Fruit fly (Drosophila melanogaster) whole organism, embryonic: ENCODE data around the gene CG32642.

Experiments used
- Ada2b ChIP-seq: fragments of 200-800 bp; sonication (Bioruptor generic); IDR thresholded peaks from 2 replicates; pipeline ENCODE4 v1.3.6; 2022; ENCODE audit warnings: missing biosample characterization, missing genetic modification characterization
- Awh ChIP-seq: fragments of 200-800 bp; sonication (Bioruptor generic); IDR thresholded peaks from 2 replicates; pipeline ENCODE4, ENCODE4 v1.3.6; 2022; ENCODE audit warnings: missing biosample characterization, missing genetic modification characterization
- B-H2 ChIP-seq: fragments of 200-800 bp; sonication (Bioruptor generic); optimal IDR thresholded peaks from 2 replicates; lab custom pipeline; 2018; ENCODE audit warnings: missing biosample characterization, mild to moderate bottlenecking, missing genetic modification characterization
- CG10147 ChIP-seq: fragments of 200-800 bp; sonication (Bioruptor generic); optimal IDR thresholded peaks from 2 replicates; lab custom pipeline; 2019; ENCODE audit warnings: missing biosample characterization, mild to moderate bottlenecking, missing genetic modification characterization, moderate library complexity
- CG10267 ChIP-seq: fragments of 200-800 bp; sonication (Bioruptor generic); optimal IDR thresholded peaks from 2 replicates; lab custom pipeline; 2018; ENCODE audit warnings: missing biosample characterization, mild to moderate bottlenecking, missing genetic modification characterization, moderate library complexity
- CG10321 ChIP-seq: fragments of 200-800 bp; sonication (Bioruptor generic); IDR thresholded peaks from 2 replicates; pipeline ENCODE4 v1.3.6; 2022; ENCODE audit warnings: missing biosample characterization, missing genetic modification characterization
- CG10959 ChIP-seq: fragments of 200-800 bp; sonication (Bioruptor generic); IDR thresholded peaks from 2 replicates; pipeline ENCODE4 v1.3.6; 2022; ENCODE audit warnings: missing biosample characterization, missing genetic modification characterization
- CG10979 ChIP-seq: fragments of 200-800 bp; sonication (Bioruptor generic); optimal IDR thresholded peaks from 2 replicates; lab custom pipeline; 2018; ENCODE audit warnings: missing biosample characterization, mild to moderate bottlenecking, missing genetic modification characterization, moderate library complexity
- CG13775 ChIP-seq: fragments of 200-800 bp; sonication (Bioruptor generic); optimal IDR thresholded peaks from 3 replicates; lab custom pipeline; 2017; ENCODE audit warnings: missing biosample characterization, mild to moderate bottlenecking, missing genetic modification characterization
- CG14860 ChIP-seq: fragments of 200-800 bp; sonication (Bioruptor generic); IDR thresholded peaks from 3 replicates; pipeline ENCODE4 v1.3.6; 2022; ENCODE audit warnings: missing biosample characterization, missing genetic modification characterization; ENCODE audit not compliant: partially characterized antibody
- CG16863 ChIP-seq: fragments of 200-800 bp; sonication (Bioruptor generic); optimal IDR thresholded peaks from 3 replicates; lab custom pipeline; 2016; ENCODE audit warnings: missing biosample characterization, missing genetic modification characterization
- CG1792 ChIP-seq: fragments of 200-800 bp; sonication (Bioruptor generic); optimal IDR thresholded peaks from 2 replicates; lab custom pipeline; 2016; ENCODE audit warnings: missing biosample characterization, missing genetic modification characterization
- CG18619 ChIP-seq: fragments of 200-800 bp; sonication (Bioruptor generic); optimal IDR thresholded peaks from 3 replicates; lab custom pipeline; 2017; ENCODE audit warnings: missing biosample characterization, mild to moderate bottlenecking, missing genetic modification characterization
- CG2199 ChIP-seq: fragments of 200-800 bp; sonication (Bioruptor generic); IDR thresholded peaks from 3 replicates; pipeline ENCODE4 v1.3.6; 2022; ENCODE audit warnings: missing biosample characterization, missing genetic modification characterization
- CG31365 ChIP-seq: fragments of 200-800 bp; sonication (Bioruptor generic); optimal IDR thresholded peaks from 2 replicates; lab custom pipeline; 2018; ENCODE audit warnings: missing biosample characterization, mild to moderate bottlenecking, missing genetic modification characterization
- CG3838 ChIP-seq: fragments of 200-800 bp; sonication (Bioruptor generic); optimal IDR thresholded peaks from 3 replicates; lab custom pipeline; 2016; ENCODE audit warnings: missing biosample characterization, missing genetic modification characterization
- CG4282 ChIP-seq: fragments of 200-800 bp; sonication (Bioruptor generic); optimal IDR thresholded peaks from 2 replicates; lab custom pipeline; 2016; ENCODE audit warnings: missing biosample characterization, missing genetic modification characterization
- CG43689 ChIP-seq: fragments of 200-800 bp; sonication (Bioruptor generic); IDR thresholded peaks from 2 replicates; pipeline ENCODE4 v1.3.6; 2022; ENCODE audit warnings: missing biosample characterization, missing genetic modification characterization
- CG4424 ChIP-seq: fragments of 200-800 bp; sonication (Bioruptor generic); optimal IDR thresholded peaks from 3 replicates; lab custom pipeline; 2016; ENCODE audit warnings: missing biosample characterization, missing genetic modification characterization
- CG5245 ChIP-seq: fragments of 200-800 bp; sonication (Bioruptor generic); optimal IDR thresholded peaks from 3 replicates; lab custom pipeline; 2016; ENCODE audit warnings: missing biosample characterization, missing genetic modification characterization
- CG7786 ChIP-seq: fragments of 200-800 bp; sonication (Bioruptor generic); optimal IDR thresholded peaks from 2 replicates; lab custom pipeline; 2016; ENCODE audit warnings: missing biosample characterization, missing genetic modification characterization
- CG8388 ChIP-seq: fragments of 200-800 bp; sonication (Bioruptor generic); optimal IDR thresholded peaks from 2 replicates; lab custom pipeline; 2019; ENCODE audit warnings: missing biosample characterization, mild to moderate bottlenecking, missing genetic modification characterization, moderate library complexity
- CG8478 ChIP-seq: fragments of >200 bp; optimal IDR thresholded peaks from 2 replicates; lab custom pipeline; 2018
- CHES-1-like ChIP-seq: fragments of 200-800 bp; sonication (Bioruptor generic); optimal IDR thresholded peaks from 2 replicates; lab custom pipeline; 2016; ENCODE audit warnings: missing biosample characterization, missing genetic modification characterization
- HLH4C ChIP-seq: fragments of 200-800 bp; sonication (Bioruptor generic); IDR thresholded peaks from 3 replicates; pipeline ENCODE4 v1.3.6; 2022; ENCODE audit warnings: missing biosample characterization, missing genetic modification characterization; ENCODE audit not compliant: partially characterized antibody
- Hr51 ChIP-seq, 2 experiments: fragments of 200-800 bp; sonication (Bioruptor generic); optimal IDR thresholded peaks; 2 replicates in 1 of 2; 3 replicates in 1 of 2; lab custom pipeline; 2016 to 2018; ENCODE audit warnings: missing biosample characterization in 2 of 2, missing genetic modification characterization in 2 of 2, mild to moderate bottlenecking in 1 of 2, moderate library complexity in 1 of 2
- Hsf ChIP-seq: fragments of 200-800 bp; sonication (Bioruptor generic); optimal IDR thresholded peaks from 3 replicates; lab custom pipeline; 2016; ENCODE audit warnings: missing biosample characterization, missing genetic modification characterization
- Sox102F ChIP-seq: fragments of 200-800 bp; sonication (Bioruptor generic); optimal IDR thresholded peaks from 2 replicates; lab custom pipeline; 2018; ENCODE audit warnings: missing biosample characterization, mild to moderate bottlenecking, missing genetic modification characterization, moderate library complexity
- Taf1 ChIP-seq: fragments of 200-800 bp; sonication (Bioruptor generic); IDR thresholded peaks from 2 replicates; pipeline ENCODE4 v1.3.6; 2022; ENCODE audit warnings: missing biosample characterization, missing genetic modification characterization
- ab ChIP-seq: fragments of 200-800 bp; sonication (Bioruptor generic); optimal IDR thresholded peaks from 2 replicates; lab custom pipeline; 2016; ENCODE audit warnings: missing biosample characterization, missing genetic modification characterization
- btn ChIP-seq: fragments of 200-800 bp; sonication (Bioruptor generic); optimal IDR thresholded peaks from 2 replicates; lab custom pipeline; 2016; ENCODE audit warnings: missing biosample characterization, missing genetic modification characterization
- chn ChIP-seq: fragments of 200-800 bp; sonication (Bioruptor generic); optimal IDR thresholded peaks from 2 replicates; lab custom pipeline; 2016; ENCODE audit warnings: missing biosample characterization, missing genetic modification characterization
- corto ChIP-seq: fragments of 200-800 bp; sonication (Bioruptor generic); optimal IDR thresholded peaks from 2 replicates; lab custom pipeline; 2016; ENCODE audit warnings: missing biosample characterization, mild to moderate bottlenecking, missing genetic modification characterization, moderate library complexity
- dan ChIP-seq: fragments of 200-800 bp; sonication (Bioruptor generic); IDR thresholded peaks from 2 replicates; pipeline ENCODE4 v1.3.6; 2022; ENCODE audit warnings: missing biosample characterization, missing genetic modification characterization
- dati ChIP-seq: fragments of 200-800 bp; sonication (Bioruptor generic); IDR thresholded peaks from 2 replicates; pipeline ENCODE4 v1.3.6; 2022; ENCODE audit warnings: missing biosample characterization, missing genetic modification characterization
- esg ChIP-seq: fragments of 200-800 bp; sonication (Bioruptor generic); conservative IDR thresholded peaks from 2 replicates; pipeline ENCODE4 v1.3.6; 2022; ENCODE audit warnings: missing biosample characterization, missing genetic modification characterization
- ewg ChIP-seq: fragments of 200-800 bp; sonication (Bioruptor generic); optimal IDR thresholded peaks from 3 replicates; lab custom pipeline; 2017; ENCODE audit warnings: mild to moderate bottlenecking, missing biosample characterization, missing genetic modification reagents, missing genetic modification characterization
- gsb-n ChIP-seq: fragments of 200-800 bp; sonication (Bioruptor generic); optimal IDR thresholded peaks from 3 replicates; lab custom pipeline; 2018; ENCODE audit warnings: missing biosample characterization, mild to moderate bottlenecking, missing genetic modification characterization
- inv ChIP-seq: fragments of 200-800 bp; sonication (Bioruptor generic); IDR thresholded peaks from 2 replicates; pipeline ENCODE4 v1.3.6; 2022; ENCODE audit warnings: missing biosample characterization, missing genetic modification characterization; ENCODE audit not compliant: partially characterized antibody
- ken ChIP-seq: fragments of 200-800 bp; sonication (Bioruptor generic); IDR thresholded peaks from 3 replicates; pipeline ENCODE4 v1.3.6; 2022; ENCODE audit warnings: missing biosample characterization, missing genetic modification characterization
- nau ChIP-seq: fragments of 200-800 bp; sonication (Bioruptor generic); optimal IDR thresholded peaks from 3 replicates; lab custom pipeline; 2017; ENCODE audit warnings: missing biosample characterization, mild to moderate bottlenecking, missing genetic modification characterization, missing genetic modification reagents
- nerfin-1 ChIP-seq: fragments of 200-800 bp; sonication (Bioruptor generic); optimal IDR thresholded peaks from 3 replicates; lab custom pipeline; 2019; ENCODE audit warnings: missing biosample characterization, mild to moderate bottlenecking, missing genetic modification characterization, moderate library complexity
- nmo ChIP-seq: fragments of 200-800 bp; sonication (Bioruptor generic); optimal IDR thresholded peaks from 2 replicates; lab custom pipeline; 2018; ENCODE audit warnings: missing biosample characterization, mild to moderate bottlenecking, missing genetic modification characterization, moderate library complexity
- pnt ChIP-seq: fragments of 200-800 bp; sonication (Bioruptor generic); optimal IDR thresholded peaks from 3 replicates; lab custom pipeline; 2016; ENCODE audit warnings: missing biosample characterization, missing genetic modification characterization
- so ChIP-seq: fragments of 200-800 bp; sonication (Bioruptor generic); IDR thresholded peaks from 3 replicates; pipeline ENCODE4 v1.3.6; 2022; ENCODE audit warnings: missing biosample characterization, missing genetic modification characterization
- stwl ChIP-seq: fragments of 200-800 bp; sonication (Bioruptor generic); optimal IDR thresholded peaks from 3 replicates; lab custom pipeline; 2018; ENCODE audit warnings: missing biosample characterization, mild to moderate bottlenecking, missing genetic modification characterization, moderate library complexity
- sug ChIP-seq: fragments of 200-800 bp; optimal IDR thresholded peaks from 2 replicates; lab custom pipeline; 2019; ENCODE audit warnings: missing biosample characterization, mild to moderate bottlenecking, missing genetic modification characterization, moderate library complexity
- twi ChIP-seq: fragments of 200-800 bp; optimal IDR thresholded peaks from 2 replicates; lab custom pipeline; 2019; ENCODE audit warnings: missing biosample characterization, mild to moderate bottlenecking, missing genetic modification characterization, moderate library complexity
- zfh1 ChIP-seq: fragments of 200-800 bp; sonication (Bioruptor generic); IDR thresholded peaks from 3 replicates; pipeline ENCODE4 v1.3.6; 2022; ENCODE audit warnings: missing biosample characterization, missing genetic modification characterization

CG32642 gene

DNA sequence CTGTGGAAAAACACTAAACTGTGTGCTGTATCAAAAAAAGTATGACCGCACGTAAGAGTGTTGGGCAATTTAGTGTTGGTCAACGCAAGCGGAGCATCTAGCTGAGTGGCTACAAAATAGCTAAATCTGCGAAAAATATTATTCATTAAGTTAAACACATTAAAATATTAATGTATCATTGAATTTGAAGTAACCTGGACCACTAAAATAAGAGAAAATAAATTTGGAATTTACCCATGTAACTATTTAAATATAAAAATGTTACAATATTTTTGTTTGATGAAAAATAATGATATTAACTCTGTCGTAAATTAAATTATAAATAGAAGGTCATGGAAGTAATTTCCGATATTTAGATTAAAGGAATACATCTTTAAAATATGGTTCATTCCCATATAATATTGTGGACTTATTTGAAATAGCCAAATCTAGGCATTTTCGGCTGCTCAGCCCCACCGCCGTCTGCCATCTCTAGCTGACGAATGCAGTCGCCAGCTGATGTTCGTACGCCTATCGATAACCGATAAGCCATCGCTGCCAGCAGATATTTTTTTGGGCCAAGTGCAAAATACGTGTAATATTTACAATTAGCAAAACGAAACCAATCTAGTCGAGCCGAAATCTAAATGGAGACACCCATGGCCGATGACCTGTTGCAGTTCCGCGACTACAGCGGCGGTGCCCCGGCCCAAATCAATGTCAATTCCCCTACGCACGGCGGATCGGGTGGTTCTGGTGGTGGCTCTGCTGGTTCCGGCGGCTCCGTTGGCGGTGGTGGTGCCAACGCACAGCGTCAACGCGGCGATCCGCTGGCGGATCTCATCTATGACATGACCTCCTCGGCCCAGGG lies 49.2 kb upstream of the CG32642 start, which contains the start of the genes Brms1 and CG4645 (continued):
- TF ChIP-seq CG10321 = no peak
- no peak for TF ChIP-seq Taf1 (GFP tag; lab: Robert Waterston, UW)
- peak; percentile 62; the same call in 2 of the 3 replicates for TF ChIP-seq HLH4C (GFP tag; lab: Robert Waterston, UW)
- peak; percentile 8 for TF ChIP-seq stwl (tag; lab: Kevin White, UChicago)
- peak; percentile 28 for TF ChIP-seq CG10979 (tag; lab: Kevin White, UChicago)
- peak; percentile 22 for TF ChIP-seq CG7786 (GFP tag; lab: Kevin White, UChicago)
- peak; percentile 17 for TF ChIP-seq gsb-n (tag; lab: Kevin White, UChicago)
- peak; percentile 15 for TF ChIP-seq chn (GFP tag; lab: Kevin White, UChicago)
- TF ChIP-seq CG43689 (GFP tag; lab: Robert Waterston, UW) = no peak; the same call in 1 of the 2 replicates
- TF ChIP-seq CG10147 (GFP tag; lab: Kevin White, UChicago) = peak; percentile 16
- peak; percentile 16 for TF ChIP-seq pnt
- peak; percentile 69 for TF ChIP-seq sug (tag; lab: Kevin White, UChicago)
- TF ChIP-seq nmo = peak; percentile 70
- TF ChIP-seq CG8478 = no peak
- TF ChIP-seq CG2199 (GFP tag; lab: Robert Waterston, UW) = no peak
- TF ChIP-seq CG10267 (tag; lab: Kevin White, UChicago) = peak; percentile 95
- no peak for TF ChIP-seq ab (GFP tag; lab: Kevin White, UChicago)
- TF ChIP-seq ewg = peak; percentile 38
- TF ChIP-seq inv = no peak
- no peak for TF ChIP-seq dati (GFP tag; lab: Robert Waterston, UW)
- no peak for TF ChIP-seq CG10959
- no peak for TF ChIP-seq Awh (GFP tag; lab: Robert Waterston, UW)
- TF ChIP-seq twi (tag; lab: Kevin White, UChicago) = peak; percentile 32
- TF ChIP-seq esg (GFP tag; lab: Robert Waterston, UW) = no peak
- peak; percentile 31 for TF ChIP-seq Sox102F (GFP tag; lab: Kevin White, UChicago)
- TF ChIP-seq CG31365 (tag; lab: Kevin White, UChicago) = no peak
- TF ChIP-seq Hsf = peak; percentile 45
- no peak for TF ChIP-seq btn (GFP tag; lab: Kevin White, UChicago)
- TF ChIP-seq dan (GFP tag; lab: Robert Waterston, UW) = no peak
- TF ChIP-seq Hr51 (GFP tag; optimal IDR thresholded peaks at IDR 0.05; lab: Kevin White, UChicago) = peak in 1 of 2 experiments; percentile 41
- peak; percentile 50 for TF ChIP-seq ken (GFP tag; lab: Robert Waterston, UW)
- TF ChIP-seq CG13775 (GFP tag; lab: Kevin White, UChicago) = peak; percentile 68
- TF ChIP-seq B-H2 = peak; percentile 28
- TF ChIP-seq CG14860 (GFP tag; lab: Robert Waterston, UW) = no peak
- TF ChIP-seq Ada2b (GFP tag; lab: Robert Waterston, UW) = no peak
- TF ChIP-seq CG5245 = no peak
- peak; percentile 43 for TF ChIP-seq CG18619 (GFP tag; lab: Kevin White, UChicago)
- peak; percentile 31 for TF ChIP-seq nerfin-1 (tag; lab: Kevin White, UChicago)
- no peak for TF ChIP-seq CG4282 (GFP tag; lab: Kevin White, UChicago)
- no peak for TF ChIP-seq CHES-1-like
- TF ChIP-seq CG3838 = no peak
- no peak for TF ChIP-seq nau (GFP tag; lab: Kevin White, UChicago)
- no peak for TF ChIP-seq so (GFP tag; lab: Robert Waterston, UW)
- peak; percentile 66 for TF ChIP-seq CG4424 (GFP tag; lab: Kevin White, UChicago)
- TF ChIP-seq CG8388 (GFP tag; lab: Kevin White, UChicago) = peak; percentile 9
- TF ChIP-seq CG16863 (GFP tag; lab: Kevin White, UChicago) = no peak
- no peak for TF ChIP-seq corto (GFP tag; lab: Kevin White, UChicago)
- TF ChIP-seq CG1792 (GFP tag; lab: Kevin White, UChicago) = no peak
- TF ChIP-seq zfh1 = peak; percentile 41; the same call in 1 of the 3 replicates
